Fruit fly (Drosophila melanogaster): ENCODE measurements around the gene Efhc1.1.

- TF ChIP-seq D1 (tag; optimal IDR thresholded peaks at IDR 0.05) = no peak
- no peak for TF ChIP-seq Snoo (tag; optimal IDR thresholded peaks at IDR 0.05)
- no peak for TF ChIP-seq Ets98B (GFP tag; IDR thresholded peaks at IDR 0.05)
- TF ChIP-seq CG34367 (tag; optimal IDR thresholded peaks at IDR 0.05) = no peak
- TF ChIP-seq CG9948 (tag; optimal IDR thresholded peaks at IDR 0.05) = no peak
- no peak for TF ChIP-seq Pif1A (GFP tag; optimal IDR thresholded peaks at IDR 0.05)
- no peak for TF ChIP-seq fd96Ca (GFP tag; IDR thresholded peaks at IDR 0.05)
Measured at dm6 chrX:15745905-15746681, 37.4 kb downstream of the Efhc1.1 start, which contains the start of the genes CG8944 and CCT6.

All from whole organism, pupa.